Worm (Caenorhabditis elegans) whole organism, L4/young adult: ENCODE data around the gene nth-1.

Source experiments
- W03F9.2 ChIP-seq: fragments of 150-350 bp; optimal IDR thresholded peaks from 2 replicates; lab custom pipeline; 2014; ENCODE audit warnings: missing biosample characterization, missing genetic modification characterization
- him-1 ChIP-seq: sonication (generic microtip); optimal IDR thresholded peaks from 2 replicates; lab custom pipeline; 2016; ENCODE audit warnings: missing genotype, missing genetic modification reagents, missing genetic modification characterization, missing compliant biosample characterization

- no peak for TF ChIP-seq him-1 (tag; lab: Kevin White, UChicago)
- TF ChIP-seq W03F9.2 (tag; lab: Kevin White, UChicago): no peak
These were observed 34.3 kb upstream of the nth-1 start for ce11 chrIII:4328208-4328987.
